Fruit fly (Drosophila melanogaster) whole organism, adult: ENCODE data around the gene kug.

Experiments
- CG11617 ChIP-seq: fragments of 200-800 bp; sonication (Bioruptor generic); optimal IDR thresholded peaks from 2 replicates; lab custom pipeline; 2017; ENCODE audit warnings: mild to moderate bottlenecking, missing biosample characterization, missing genetic modification reagents, missing genetic modification characterization
- CG12768 ChIP-seq: fragments of 200-800 bp; sonication (Bioruptor generic); optimal IDR thresholded peaks from 2 replicates; lab custom pipeline; 2017; ENCODE audit warnings: missing biosample characterization, missing genetic modification characterization, mild to moderate bottlenecking, moderate library complexity, missing genetic modification reagents
- CG14711 ChIP-seq: fragments of 200-800 bp; sonication (Bioruptor generic); optimal IDR thresholded peaks from 2 replicates; lab custom pipeline; 2018; ENCODE audit warnings: missing biosample characterization, mild to moderate bottlenecking, missing genetic modification characterization, moderate library complexity
- CG1620 ChIP-seq: fragments of 200-800 bp; sonication (Bioruptor generic); optimal IDR thresholded peaks from 2 replicates; lab custom pipeline; 2016; ENCODE audit warnings: missing biosample characterization, missing genetic modification characterization
- CG33017 ChIP-seq: fragments of 200-800 bp; sonication (Bioruptor generic); optimal IDR thresholded peaks from 2 replicates; lab custom pipeline; 2018; ENCODE audit warnings: missing biosample characterization, mild to moderate bottlenecking, missing genetic modification characterization, moderate library complexity
- CG5204 ChIP-seq: fragments of 200-800 bp; sonication (Bioruptor generic); optimal IDR thresholded peaks from 2 replicates; lab custom pipeline; 2016; ENCODE audit warnings: missing biosample characterization, missing genetic modification characterization
- CG7045 ChIP-seq: fragments of 200-800 bp; sonication (Bioruptor generic); optimal IDR thresholded peaks from 2 replicates; lab custom pipeline; 2017; ENCODE audit warnings: missing biosample characterization, mild to moderate bottlenecking, missing genetic modification characterization
- CG7101 ChIP-seq: fragments of 200-800 bp; sonication (Bioruptor generic); optimal IDR thresholded peaks from 2 replicates; lab custom pipeline; 2018; ENCODE audit warnings: missing biosample characterization, mild to moderate bottlenecking, missing genetic modification characterization, moderate library complexity
- Clk ChIP-seq: fragments of 200-800 bp; sonication (Bioruptor generic); optimal IDR thresholded peaks from 2 replicates; lab custom pipeline; 2017; ENCODE audit warnings: missing biosample characterization, missing genetic modification characterization
- Crg-1 ChIP-seq: fragments of 200-800 bp; sonication (Bioruptor generic); optimal IDR thresholded peaks from 2 replicates; lab custom pipeline; 2016; ENCODE audit warnings: missing biosample characterization, missing genetic modification characterization
- Hr96 ChIP-seq: fragments of 200-800 bp; sonication (Bioruptor generic); optimal IDR thresholded peaks from 2 replicates; lab custom pipeline; 2016; ENCODE audit warnings: missing biosample characterization, missing genetic modification characterization
- Mnt ChIP-seq: fragments of 200-800 bp; sonication (Bioruptor generic); optimal IDR thresholded peaks from 2 replicates; lab custom pipeline; 2016; ENCODE audit warnings: missing biosample characterization, mild to moderate bottlenecking, missing genetic modification characterization
- bab1 ChIP-seq: fragments of 200-800 bp; sonication (Bioruptor generic); optimal IDR thresholded peaks from 3 replicates; lab custom pipeline; 2019; ENCODE audit warnings: missing biosample characterization, mild to moderate bottlenecking, missing genetic modification characterization, moderate library complexity
- cic ChIP-seq: fragments of 200-800 bp; sonication (Bioruptor generic); optimal IDR thresholded peaks from 2 replicates; lab custom pipeline; 2017; ENCODE audit warnings: missing biosample characterization, mild to moderate bottlenecking, missing genetic modification characterization, moderate library complexity
- cnc ChIP-seq, 2 experiments: fragments of >200 bp; optimal IDR thresholded peaks; 2 replicates each; lab custom pipeline; 2017
- kay ChIP-seq: fragments of 200-800 bp; sonication (Bioruptor generic); peaks from one replicate; lab custom pipeline; 2016; ENCODE audit warnings: missing biosample characterization, missing genetic modification characterization, borderline replicate concordance
- ovo ChIP-seq: fragments of 200-800 bp; sonication (Bioruptor generic); optimal IDR thresholded peaks from 2 replicates; lab custom pipeline; 2016; ENCODE audit warnings: missing biosample characterization, missing genetic modification characterization
- pad ChIP-seq: fragments of 200-800 bp; sonication (Bioruptor generic); optimal IDR thresholded peaks from 3 replicates; lab custom pipeline; 2017; ENCODE audit warnings: missing biosample characterization, missing genetic modification characterization, mild to moderate bottlenecking, moderate library complexity, missing genetic modification reagents
- tj ChIP-seq: fragments of 200-800 bp; sonication (Bioruptor generic); optimal IDR thresholded peaks from 3 replicates; lab custom pipeline; 2017; ENCODE audit warnings: missing biosample characterization, mild to moderate bottlenecking, missing genetic modification characterization, moderate library complexity
- toe ChIP-seq: fragments of 200-800 bp; sonication (Bioruptor generic); optimal IDR thresholded peaks from 2 replicates; lab custom pipeline; 2016; ENCODE audit warnings: missing biosample characterization, missing genetic modification characterization

Gene kug

dm6 chr3L:20028753-20029152, 23.7 kb downstream of the kug start, which contains the start of gene Lamtor1:
Gene Lamtor1, minus strand, starts transcription at chr3L:20029020.
- TF ChIP-seq bab1 (GFP tag; lab: Kevin White, UChicago) (peak; percentile 27), kay (GFP tag; lab: Kevin White, UChicago) (no peak)

DNA sequence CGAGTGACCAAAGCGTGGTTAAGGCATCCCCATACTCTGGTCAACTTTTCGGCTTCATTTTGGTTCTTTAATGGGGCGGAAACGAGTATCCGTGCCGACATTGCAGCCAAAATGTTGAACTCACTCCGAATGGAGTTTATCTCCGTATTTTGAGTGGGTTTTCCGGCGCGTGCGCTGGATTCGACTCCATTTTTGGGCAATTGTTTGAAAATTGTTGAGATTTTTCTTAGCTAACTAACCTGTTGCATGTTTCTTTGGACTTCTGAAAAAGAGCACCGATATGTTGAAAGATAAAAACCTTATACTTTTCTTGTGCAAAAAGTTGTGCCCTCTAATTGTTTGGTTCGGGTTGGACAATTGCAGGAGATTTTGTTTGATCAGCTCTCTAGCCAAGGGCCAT, 31.5 kb downstream of the kug start:
- TF ChIP-seq tj (GFP tag; lab: Kevin White, UChicago) (no peak), bab1 (GFP tag; lab: Kevin White, UChicago) (no peak), CG1620 (GFP tag; lab: Kevin White, UChicago) (no peak), CG33017 (tag; lab: Kevin White, UChicago) (no peak), Mnt (no peak), toe (GFP tag; lab: Kevin White, UChicago) (no peak), ovo (GFP tag; lab: Kevin White, UChicago) (no peak), CG7045 (GFP tag; lab: Kevin White, UChicago) (no peak), Hr96 (GFP tag; lab: Kevin White, UChicago) (no peak), CG7101 (tag; lab: Kevin White, UChicago) (no peak), Clk (GFP tag; lab: Kevin White, UChicago) (no peak), pad (GFP tag; lab: Kevin White, UChicago) (no peak), CG11617 (no peak), kay (GFP tag; lab: Kevin White, UChicago) (no peak), CG12768 (no peak)

dm6 chr3L:20062546-20062945, 57.4 kb downstream of the kug start:
- TF ChIP-seq CG1620 (GFP tag; lab: Kevin White, UChicago) (no peak), pad (GFP tag; lab: Kevin White, UChicago) (no peak), ovo (GFP tag; lab: Kevin White, UChicago) (no peak), CG11617 (no peak), CG5204 (GFP tag; lab: Kevin White, UChicago) (no peak), bab1 (GFP tag; lab: Kevin White, UChicago) (no peak), cnc (optimal IDR thresholded peaks at IDR 0.05; lab: Kevin White, UChicago) (no peak), tj (GFP tag; lab: Kevin White, UChicago) (no peak), CG33017 (tag; lab: Kevin White, UChicago) (no peak), cic (GFP tag; lab: Kevin White, UChicago) (no peak), CG7101 (tag; lab: Kevin White, UChicago) (no peak), CG14711 (tag; lab: Kevin White, UChicago) (no peak), Crg-1 (GFP tag; lab: Kevin White, UChicago) (no peak)
